Fruit fly (Drosophila melanogaster): Measurements from ENCODE around the gene fd96Ca.

dm6 chr3R:25097486-25097885 lies 15.0 kb downstream of the fd96Ca start, which contains the start of the genes CG33095 and CG33096:
- TF ChIP-seq CG14711 (tag; optimal IDR thresholded peaks at IDR 0.05): no peak
- TF ChIP-seq CG11617 (GFP tag; optimal IDR thresholded peaks at IDR 0.05): no peak
- TF ChIP-seq CG5204 (GFP tag; optimal IDR thresholded peaks at IDR 0.05): no peak
- TF ChIP-seq kay (GFP tag; ENCODE audit: borderline replicate concordance): no peak
- no peak for TF ChIP-seq bab1 (GFP tag; optimal IDR thresholded peaks at IDR 0.05)
- TF ChIP-seq CG7045 (GFP tag; optimal IDR thresholded peaks at IDR 0.05): no peak
- TF ChIP-seq tj (GFP tag; optimal IDR thresholded peaks at IDR 0.05): no peak
- TF ChIP-seq Hr96 (GFP tag; optimal IDR thresholded peaks at IDR 0.05): no peak
- TF ChIP-seq toe (GFP tag; optimal IDR thresholded peaks at IDR 0.05): no peak
- peak; percentile 21 for TF ChIP-seq CG1620 (GFP tag; optimal IDR thresholded peaks at IDR 0.05)
